Worm (Caenorhabditis elegans) whole organism, young adult: ENCODE data around the gene Y38H6C.24.
A peak's percentile ranks its signal among the peaks of the same experiment; 100 is the strongest.

Experiments used
- B0019.2 ChIP-seq: fragments of 200-800 bp; sonication (Bioruptor generic); conservative IDR thresholded peaks from 2 replicates; pipeline ENCODE4 v1.3.6; 2022; ENCODE audit warnings: missing genetic modification reagents, missing genetic modification characterization, missing compliant biosample characterization
- C06A6.2 ChIP-seq: fragments of 200-800 bp; sonication (Bioruptor generic); conservative IDR thresholded peaks from 2 replicates; pipeline ENCODE4 v1.3.6; 2022; ENCODE audit warnings: missing genetic modification characterization, missing compliant biosample characterization
- C17E4.6 ChIP-seq: fragments of 200-800 bp; sonication (Bioruptor generic); IDR thresholded peaks from 2 replicates; pipeline ENCODE4 v1.3.6; 2022; ENCODE audit warnings: missing genetic modification reagents, missing genetic modification characterization, missing compliant biosample characterization
- D2030.7 ChIP-seq: fragments of 200-800 bp; sonication (Bioruptor generic); IDR thresholded peaks from 2 replicates; pipeline ENCODE4 v1.3.6; 2022; ENCODE audit warnings: missing genetic modification reagents, missing genetic modification characterization, missing compliant biosample characterization
- F23B12.7 ChIP-seq: sonication (generic microtip); optimal IDR thresholded peaks from 2 replicates; lab custom pipeline; 2017; ENCODE audit warnings: missing genetic modification characterization, mild to moderate bottlenecking, missing compliant biosample characterization, antibody characterized with exemption, moderate library complexity; ENCODE audit not compliant: insufficient read depth
- F33H1.4 ChIP-seq: fragments of 200-800 bp; sonication (Bioruptor generic); IDR thresholded peaks from 2 replicates; pipeline ENCODE4 v1.3.6; 2022; ENCODE audit warnings: missing genetic modification reagents, missing genetic modification characterization, missing compliant biosample characterization
- F37B4.10 ChIP-seq: fragments of 200-800 bp; sonication (Bioruptor generic); IDR thresholded peaks from 2 replicates; pipeline ENCODE4 v1.3.6; 2022; ENCODE audit warnings: missing genetic modification characterization, missing compliant biosample characterization
- F52B5.7 ChIP-seq: sonication (generic microtip); optimal IDR thresholded peaks from 2 replicates; lab custom pipeline; 2016; ENCODE audit warnings: mild to moderate bottlenecking, missing genetic modification characterization, missing compliant biosample characterization
- F57C9.4 ChIP-seq: sonication (generic microtip); optimal IDR thresholded peaks from 2 replicates; lab custom pipeline; 2017; ENCODE audit warnings: mild to moderate bottlenecking, missing genetic modification characterization, missing compliant biosample characterization
- aptf-3 ChIP-seq: fragments of 200-800 bp; sonication (Bioruptor generic); IDR thresholded peaks from 2 replicates; pipeline ENCODE4 v1.3.6; 2022; ENCODE audit warnings: missing genetic modification characterization, missing compliant biosample characterization
- cebp-1 ChIP-seq, 2 experiments: fragments of 200-800 bp in 1 of 2; sonication (Bioruptor generic) in 1 of 2; sonication (generic microtip) in 1 of 2; IDR thresholded peaks in 1 of 2; optimal IDR thresholded peaks in 1 of 2; 2 replicates each; pipeline versions ENCODE4 v1.3.6 to Lab custom; 2017 to 2022; ENCODE audit warnings: missing compliant biosample characterization in 2 of 2, missing genetic modification characterization in 2 of 2, mild to moderate bottlenecking in 1 of 2, missing genetic modification reagents in 1 of 2, moderate library complexity in 1 of 2
- ceh-100 ChIP-seq: fragments of 200-800 bp; sonication (Bioruptor generic); IDR thresholded peaks from 2 replicates; pipeline ENCODE4 v1.3.6; 2022; ENCODE audit warnings: missing genetic modification reagents, missing genetic modification characterization, missing compliant biosample characterization
- ceh-27 ChIP-seq: fragments of 200-800 bp; sonication (Bioruptor generic); optimal IDR thresholded peaks from 2 replicates; lab custom pipeline; 2018; ENCODE audit warnings: mild to moderate bottlenecking, missing genetic modification characterization, moderate library complexity, missing compliant biosample characterization
- ceh-40 ChIP-seq: fragments of 200-800 bp; sonication (Bioruptor generic); IDR thresholded peaks from 2 replicates; pipeline ENCODE4 v1.3.6; 2022; ENCODE audit warnings: missing genetic modification characterization, missing compliant biosample characterization
- ceh-58 ChIP-seq: fragments of 200-800 bp; sonication (Bioruptor generic); IDR thresholded peaks from 2 replicates; pipeline ENCODE4 v1.3.6; 2022; ENCODE audit warnings: missing genetic modification characterization, missing compliant biosample characterization
- ceh-79 ChIP-seq: sonication (generic microtip); optimal IDR thresholded peaks from 2 replicates; lab custom pipeline; 2017; ENCODE audit warnings: mild to moderate bottlenecking, missing genetic modification characterization, missing compliant biosample characterization
- dpl-1 ChIP-seq: fragments of 150-350 bp; optimal IDR thresholded peaks from 2 replicates; lab custom pipeline; 2014; ENCODE audit warnings: missing biosample characterization, missing genetic modification reagents, missing genetic modification characterization
- egl-44 ChIP-seq: fragments of 200-800 bp; sonication (Bioruptor generic); IDR thresholded peaks from 2 replicates; pipeline ENCODE4 v1.3.6; 2022; ENCODE audit warnings: missing genetic modification reagents, missing genetic modification characterization, missing compliant biosample characterization
- ets-4 ChIP-seq: fragments of 200-800 bp; sonication (Bioruptor generic); optimal IDR thresholded peaks from 2 replicates; lab custom pipeline; 2018; ENCODE audit warnings: mild to moderate bottlenecking, missing genetic modification characterization, missing compliant biosample characterization
- fkh-3 ChIP-seq: sonication (generic microtip); optimal IDR thresholded peaks from 2 replicates; lab custom pipeline; 2016; ENCODE audit warnings: mild to moderate bottlenecking, missing genetic modification characterization, missing compliant biosample characterization
- let-526 ChIP-seq: fragments of 200-800 bp; sonication (Bioruptor generic); IDR thresholded peaks from 2 replicates; pipeline ENCODE4 v1.3.6; 2022; ENCODE audit warnings: missing genetic modification reagents, missing genetic modification characterization, missing compliant biosample characterization
- lin-35 ChIP-seq, 3 experiments: fragments of 150-350 bp in 2 of 3; sonication (generic microtip) in 1 of 3; optimal IDR thresholded peaks; 2 replicates each; lab custom pipeline; 2014 to 2018; ENCODE audit warnings: missing biosample characterization in 3 of 3, missing genetic modification characterization in 3 of 3, missing genetic modification reagents in 3 of 3
- lin-40 ChIP-seq: sonication (generic microtip); optimal IDR thresholded peaks from 2 replicates; lab custom pipeline; 2016; ENCODE audit warnings: missing genetic modification characterization, mild to moderate bottlenecking, missing compliant biosample characterization, missing genotype, missing genetic modification reagents
- lin-54 ChIP-seq: fragments of 200-800 bp; sonication (Bioruptor generic); optimal IDR thresholded peaks from 2 replicates; lab custom pipeline; 2018; ENCODE audit warnings: mild to moderate bottlenecking, missing genetic modification characterization, missing compliant biosample characterization
- lsl-1 ChIP-seq: fragments of 200-800 bp; sonication (Bioruptor generic); optimal IDR thresholded peaks from 2 replicates; lab custom pipeline; 2018; ENCODE audit warnings: mild to moderate bottlenecking, missing genetic modification characterization, moderate library complexity, missing compliant biosample characterization
- madf-6 ChIP-seq: fragments of 200-800 bp; sonication (Bioruptor generic); IDR thresholded peaks from 2 replicates; pipeline ENCODE4 v1.3.6; 2022; ENCODE audit warnings: missing genetic modification reagents, missing genetic modification characterization, missing compliant biosample characterization
- mes-4 ChIP-seq: sonication (generic microtip); optimal IDR thresholded peaks from 2 replicates; lab custom pipeline; 2016; ENCODE audit warnings: missing genotype, missing genetic modification characterization, missing compliant biosample characterization
- nfya-2 ChIP-seq: fragments of 200-800 bp; sonication (Bioruptor generic); IDR thresholded peaks from 2 replicates; pipeline ENCODE4 v1.3.6; 2022; ENCODE audit warnings: missing genetic modification reagents, missing genetic modification characterization, missing compliant biosample characterization
- nhr-120 ChIP-seq: fragments of 200-800 bp; sonication (Bioruptor generic); IDR thresholded peaks from 2 replicates; pipeline ENCODE4 v1.3.6; 2022; ENCODE audit warnings: missing genetic modification characterization, missing compliant biosample characterization
- nhr-27 ChIP-seq: fragments of 200-800 bp; sonication (Bioruptor generic); optimal IDR thresholded peaks from 2 replicates; lab custom pipeline; 2018; ENCODE audit warnings: mild to moderate bottlenecking, missing genetic modification characterization, moderate library complexity, missing compliant biosample characterization
- nhr-80 ChIP-seq: sonication (generic microtip); optimal IDR thresholded peaks from 2 replicates; lab custom pipeline; 2016; ENCODE audit warnings: missing genetic modification characterization, missing compliant biosample characterization
- nhr-90 ChIP-seq: sonication (generic microtip); optimal IDR thresholded peaks from 2 replicates; lab custom pipeline; 2016; ENCODE audit warnings: missing genotype, mild to moderate bottlenecking, missing genetic modification characterization, missing compliant biosample characterization
- repo-1 ChIP-seq: sonication (generic microtip); optimal IDR thresholded peaks from 2 replicates; lab custom pipeline; 2017; ENCODE audit warnings: mild to moderate bottlenecking, missing genetic modification characterization, missing compliant biosample characterization
- snpc-1.3 ChIP-seq: sonication (generic microtip); optimal IDR thresholded peaks from 2 replicates; lab custom pipeline; 2017; ENCODE audit warnings: missing genetic modification characterization, mild to moderate bottlenecking, missing compliant biosample characterization, antibody characterized with exemption, moderate library complexity, missing genotype, missing genetic modification reagents; ENCODE audit not compliant: insufficient read depth
- snpc-4 ChIP-seq, 5 experiments: fragments of 150-350 bp in 1 of 5; sonication (generic microtip) in 4 of 5; optimal IDR thresholded peaks; 2 replicates each; lab custom pipeline; 2014 to 2018; ENCODE audit warnings: missing genetic modification characterization in 5 of 5, missing biosample characterization in 3 of 5, antibody characterized with exemption in 2 of 5, mild to moderate bottlenecking in 2 of 5, missing compliant biosample characterization in 2 of 5, missing genotype in 2 of 5, moderate library complexity in 2 of 5, missing genetic modification reagents in 1 of 5
- tbp1 ChIP-seq: fragments of 200-800 bp; sonication (Bioruptor generic); optimal IDR thresholded peaks from 2 replicates; lab custom pipeline; 2018; ENCODE audit warnings: mild to moderate bottlenecking, missing genetic modification characterization, missing compliant biosample characterization
- unc-62 ChIP-seq: fragments of 150-350 bp; optimal IDR thresholded peaks from 2 replicates; lab custom pipeline; 2014; ENCODE audit warnings: missing biosample characterization, missing genetic modification reagents, missing genetic modification characterization
- xnd-1 ChIP-seq: sonication (generic microtip); optimal IDR thresholded peaks from 2 replicates; lab custom pipeline; 2016; ENCODE audit warnings: missing genotype, missing genetic modification reagents, missing genetic modification characterization, missing compliant biosample characterization
- ztf-18 ChIP-seq: sonication (generic microtip); optimal IDR thresholded peaks from 2 replicates; lab custom pipeline; 2016; ENCODE audit warnings: missing genotype, mild to moderate bottlenecking, missing genetic modification characterization, missing compliant biosample characterization
- ztf-22 ChIP-seq: fragments of 200-800 bp; sonication (Bioruptor generic); optimal IDR thresholded peaks from 2 replicates; lab custom pipeline; 2018; ENCODE audit warnings: mild to moderate bottlenecking, missing genetic modification characterization, moderate library complexity, missing compliant biosample characterization
- ztf-25 ChIP-seq: fragments of 200-800 bp; sonication (Bioruptor generic); IDR thresholded peaks from 2 replicates; pipeline ENCODE4 v1.3.6; 2022; ENCODE audit warnings: missing genetic modification reagents, missing genetic modification characterization, missing compliant biosample characterization
- ztf-26 ChIP-seq: sonication (generic microtip); optimal IDR thresholded peaks from 2 replicates; lab custom pipeline; 2017; ENCODE audit warnings: missing genetic modification characterization, missing compliant biosample characterization
- ztf-28 ChIP-seq: fragments of 200-800 bp; sonication (Bioruptor generic); IDR thresholded peaks from 2 replicates; pipeline ENCODE4 v1.3.6; 2022; ENCODE audit warnings: missing genetic modification reagents, missing genetic modification characterization, missing compliant biosample characterization

The Y38H6C.24 gene

DNA sequence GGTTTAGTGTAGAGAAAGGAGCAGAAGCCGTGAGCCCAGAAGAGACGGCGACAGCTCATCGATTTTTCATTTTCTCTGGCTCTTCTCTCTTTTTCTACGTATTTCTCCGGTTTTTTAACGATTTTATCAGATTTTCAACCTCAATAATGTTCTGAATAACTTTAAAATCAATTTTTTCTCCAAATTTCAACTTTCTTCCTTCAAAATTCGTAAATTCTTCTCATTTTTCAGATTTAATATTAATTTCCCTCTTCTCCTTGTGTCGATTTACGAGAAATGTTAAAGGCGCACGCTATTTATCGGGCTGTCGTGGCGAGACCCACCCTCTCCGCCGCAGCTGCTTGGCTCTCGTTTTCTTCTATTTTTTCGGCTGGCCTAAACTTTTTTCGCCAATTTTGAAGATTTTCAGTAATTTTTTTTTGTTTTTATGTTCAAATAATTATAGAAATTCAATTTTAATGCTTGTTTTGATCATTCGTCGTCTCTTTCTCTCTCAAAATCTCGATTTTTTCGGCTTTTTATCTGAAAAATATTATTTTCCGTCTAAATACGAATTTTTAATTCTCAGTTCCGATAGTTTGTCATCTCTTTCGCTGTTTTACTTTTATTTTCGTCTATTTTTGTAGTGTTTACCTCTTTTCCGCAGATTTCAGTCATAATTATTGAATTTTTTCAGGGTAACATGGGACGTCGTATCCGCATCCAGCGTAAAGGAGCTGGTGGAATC, 47.1 kb upstream of the Y38H6C.24 start, which contains the start of the genes calf-1 and rpl-2 (continued):
- no peak for TF ChIP-seq let-526 (GFP tag; lab: Robert Waterston, UW)
- peak; percentile 44 for TF ChIP-seq snpc-4 (GFP tag; optimal IDR thresholded peaks at IDR 0.05; lab: Kevin White, UChicago)
- peak in 2 of 4 experiments; percentile 9 to 36 for TF ChIP-seq snpc-4 (tag; optimal IDR thresholded peaks at IDR 0.05; lab: Kevin White, UChicago)
- TF ChIP-seq ztf-28 (GFP tag; lab: Robert Waterston, UW) = no peak
- TF ChIP-seq F23B12.7 (tag; lab: Kevin White, UChicago) = peak; percentile 53
- TF ChIP-seq ceh-40 (GFP tag; lab: Robert Waterston, UW) = no peak
- no peak for TF ChIP-seq ztf-18 (tag; lab: Kevin White, UChicago)
- TF ChIP-seq lsl-1 (GFP tag; lab: Kevin White, UChicago) = peak; percentile 37
- TF ChIP-seq ztf-26 (tag; lab: Kevin White, UChicago) = no peak
- TF ChIP-seq nhr-80 (tag; lab: Kevin White, UChicago) = peak; percentile 10
- TF ChIP-seq ceh-100 = no peak
- no peak for TF ChIP-seq nfya-2 (GFP tag; lab: Robert Waterston, UW)
- TF ChIP-seq nhr-90 = no peak
- no peak for TF ChIP-seq nhr-120 (GFP tag; lab: Robert Waterston, UW)
- TF ChIP-seq lin-35 (GFP tag; optimal IDR thresholded peaks at IDR 0.05; lab: Kevin White, UChicago) = no peak
- 0 out of 2 replicates have a peak, but pooled peaks have one; percentile 12 for TF ChIP-seq cebp-1 (GFP tag; IDR thresholded peaks at IDR 0.05; lab: Robert Waterston, UW)
- TF ChIP-seq cebp-1 (tag; optimal IDR thresholded peaks at IDR 0.05; lab: Kevin White, UChicago) = peak; percentile 58
- no peak for TF ChIP-seq unc-62
- TF ChIP-seq F33H1.4 (GFP tag; lab: Robert Waterston, UW) = peak; percentile 86
- peak; percentile 69; the same call in 1 of the 2 replicates for TF ChIP-seq D2030.7 (GFP tag; lab: Robert Waterston, UW)
- TF ChIP-seq fkh-3 (tag; lab: Kevin White, UChicago) = no peak
- no peak for TF ChIP-seq dpl-1 (GFP tag; lab: Kevin White, UChicago)
- no peak for TF ChIP-seq ztf-25 (GFP tag; lab: Robert Waterston, UW)
- TF ChIP-seq repo-1 (tag; lab: Kevin White, UChicago) = no peak
- TF ChIP-seq tbp1 = peak; percentile 13
- TF ChIP-seq madf-6 = peak; percentile 60; the same call in 1 of the 2 replicates

DNA sequence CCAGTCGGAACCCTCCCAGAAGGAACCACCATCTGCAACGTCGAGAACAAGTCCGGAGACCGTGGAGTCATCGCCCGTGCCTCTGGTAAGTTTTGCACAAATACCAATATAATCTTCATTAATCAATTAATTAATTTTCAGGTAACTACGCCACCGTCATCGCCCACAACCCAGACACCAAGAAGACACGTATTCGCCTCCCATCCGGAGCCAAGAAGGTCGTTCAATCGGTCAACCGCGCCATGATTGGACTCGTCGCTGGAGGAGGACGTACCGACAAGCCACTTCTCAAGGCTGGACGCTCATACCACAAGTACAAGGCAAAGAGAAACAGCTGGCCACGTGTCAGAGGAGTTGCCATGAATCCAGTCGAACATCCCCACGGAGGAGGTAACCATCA, 46.0 kb upstream of the Y38H6C.24 start:
- TF ChIP-seq madf-6 = peak; percentile 50

DNA sequence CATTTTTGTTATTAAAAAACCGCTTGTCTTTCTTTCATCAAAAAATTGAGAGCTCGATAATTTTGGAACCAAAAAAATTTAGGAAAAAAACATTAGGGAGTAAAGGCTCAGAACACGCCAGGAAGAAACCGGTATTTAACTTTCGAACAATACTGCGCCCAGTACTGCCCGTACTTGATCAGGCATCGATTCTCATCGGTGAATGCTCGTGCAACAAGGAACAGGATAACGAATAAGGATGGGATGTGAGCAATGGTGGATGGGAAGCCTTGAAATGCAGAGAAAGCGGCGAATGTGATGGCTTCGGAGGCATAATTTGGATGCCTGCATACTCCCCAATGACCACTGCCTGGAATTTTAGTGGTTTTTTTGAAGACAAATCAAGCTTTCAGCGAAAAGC, 45.4 kb upstream of the Y38H6C.24 start:
- TF ChIP-seq egl-44 (GFP tag; lab: Robert Waterston, UW) = peak; percentile 66; the same call in 1 of the 2 replicates
- no peak for TF ChIP-seq F57C9.4 (tag; lab: Kevin White, UChicago)
- TF ChIP-seq ztf-26 (tag; lab: Kevin White, UChicago) = no peak
- no peak for TF ChIP-seq mes-4 (tag; lab: Kevin White, UChicago)
- TF ChIP-seq xnd-1 (tag; lab: Kevin White, UChicago) = no peak
- 0 out of 2 replicates have a peak, but pooled peaks have one; percentile 11 for TF ChIP-seq B0019.2
- TF ChIP-seq nhr-27 (tag; lab: Kevin White, UChicago) = no peak
- no peak for TF ChIP-seq ceh-58 (GFP tag; lab: Robert Waterston, UW)
- TF ChIP-seq C06A6.2 (GFP tag; lab: Robert Waterston, UW) = no peak
- TF ChIP-seq F37B4.10 (GFP tag; lab: Robert Waterston, UW) = no peak
- TF ChIP-seq nfya-2 (GFP tag; lab: Robert Waterston, UW) = no peak
- TF ChIP-seq ceh-27 = no peak
- TF ChIP-seq F52B5.7 (tag; lab: Kevin White, UChicago) = no peak
- peak; percentile 43 for TF ChIP-seq lin-54 (GFP tag; lab: Kevin White, UChicago)
- TF ChIP-seq ceh-79 (tag; lab: Kevin White, UChicago) = no peak
- peak; percentile 23; the same call in 1 of the 2 replicates for TF ChIP-seq C17E4.6 (GFP tag; lab: Robert Waterston, UW)
- TF ChIP-seq ztf-22 (GFP tag; lab: Kevin White, UChicago) = no peak
- TF ChIP-seq dpl-1 (GFP tag; lab: Kevin White, UChicago) = no peak
- no peak for TF ChIP-seq ztf-28 (GFP tag; lab: Robert Waterston, UW)
- TF ChIP-seq aptf-3 = peak; percentile 89; the same call in 1 of the 2 replicates
- no peak for TF ChIP-seq lin-40
- TF ChIP-seq F33H1.4 (GFP tag; lab: Robert Waterston, UW) = peak; percentile 43
- TF ChIP-seq ets-4 (GFP tag; lab: Kevin White, UChicago) = no peak
- peak; percentile 30; the same call in 1 of the 2 replicates for TF ChIP-seq D2030.7 (GFP tag; lab: Robert Waterston, UW)
- TF ChIP-seq snpc-1.3 (tag; lab: Kevin White, UChicago) = no peak
